Worm (Caenorhabditis elegans) whole organism, mixed stage, embryonic: ENCODE results near the gene fbxa-143.
A peak's percentile ranks its signal among the peaks of the same experiment; 100 is the strongest.

Experiments used
- M03D4.4 ChIP-seq: sonication (generic microtip); optimal IDR thresholded peaks from 2 replicates; lab custom pipeline; 2017; ENCODE audit warnings: mild to moderate bottlenecking, missing genetic modification characterization, missing compliant biosample characterization
- bed-3 ChIP-seq: fragments of 200-800 bp; sonication (Bioruptor generic); optimal IDR thresholded peaks from 3 replicates; lab custom pipeline; 2018; ENCODE audit warnings: mild to moderate bottlenecking, missing genetic modification characterization, moderate library complexity, missing compliant biosample characterization
- blmp-1 ChIP-seq: fragments of 150-350 bp; optimal IDR thresholded peaks from 2 replicates; lab custom pipeline; 2014; ENCODE audit warnings: missing biosample characterization, missing genetic modification characterization
- ceh-39 ChIP-seq: fragments of 150-350 bp; optimal IDR thresholded peaks from 2 replicates; lab custom pipeline; 2014; ENCODE audit warnings: missing biosample characterization, missing genetic modification characterization
- ceh-43 ChIP-seq: fragments of 200-800 bp; sonication (Bioruptor generic); optimal IDR thresholded peaks from 2 replicates; lab custom pipeline; 2018; ENCODE audit warnings: mild to moderate bottlenecking, missing genetic modification characterization, moderate library complexity, missing compliant biosample characterization
- ceh-83 ChIP-seq: fragments of 200-800 bp; sonication (Bioruptor generic); optimal IDR thresholded peaks from 2 replicates; lab custom pipeline; 2018; ENCODE audit warnings: mild to moderate bottlenecking, missing genetic modification characterization, missing compliant biosample characterization
- ces-1 ChIP-seq: fragments of 150-350 bp; optimal IDR thresholded peaks from 2 replicates; lab custom pipeline; 2014; ENCODE audit warnings: missing biosample characterization, missing genetic modification reagents, missing genetic modification characterization
- cnd-1 ChIP-seq: fragments of 200-800 bp; sonication (Bioruptor generic); optimal IDR thresholded peaks from 2 replicates; lab custom pipeline; 2018; ENCODE audit warnings: mild to moderate bottlenecking, missing genetic modification characterization, missing compliant biosample characterization
- drap-1 ChIP-seq: fragments of 200-800 bp; sonication (Bioruptor generic); optimal IDR thresholded peaks from 3 replicates; lab custom pipeline; 2018; ENCODE audit warnings: mild to moderate bottlenecking, missing genetic modification characterization, missing compliant biosample characterization
- elt-1 ChIP-seq: sonication (generic microtip); optimal IDR thresholded peaks from 2 replicates; lab custom pipeline; 2017; ENCODE audit warnings: missing genetic modification characterization, mild to moderate bottlenecking, missing compliant biosample characterization, antibody characterized with exemption, moderate library complexity, borderline replicate concordance; ENCODE audit not compliant: insufficient read depth
- elt-3 ChIP-seq: fragments of 150-350 bp; optimal IDR thresholded peaks from 2 replicates; lab custom pipeline; 2014; ENCODE audit warnings: missing biosample characterization, missing genetic modification characterization
- flh-1 ChIP-seq: fragments of 200-800 bp; sonication (Bioruptor generic); optimal IDR thresholded peaks from 2 replicates; lab custom pipeline; 2018; ENCODE audit warnings: mild to moderate bottlenecking, missing genetic modification characterization, moderate library complexity, missing compliant biosample characterization
- ham-2 ChIP-seq: fragments of 200-800 bp; sonication (Bioruptor generic); optimal IDR thresholded peaks from 2 replicates; lab custom pipeline; 2018; ENCODE audit warnings: mild to moderate bottlenecking, missing genetic modification characterization, missing compliant biosample characterization
- hlh-1 ChIP-seq: fragments of 150-350 bp; optimal IDR thresholded peaks from 2 replicates; lab custom pipeline; 2014; ENCODE audit warnings: missing biosample characterization, missing genetic modification reagents, missing genetic modification characterization
- lin-13 ChIP-seq: fragments of 150-350 bp; optimal IDR thresholded peaks from 2 replicates; lab custom pipeline; 2014; ENCODE audit warnings: missing biosample characterization, missing genetic modification characterization
- lin-32 ChIP-seq: fragments of 200-800 bp; sonication (Bioruptor generic); optimal IDR thresholded peaks from 2 replicates; lab custom pipeline; 2018; ENCODE audit warnings: mild to moderate bottlenecking, missing genetic modification characterization, missing compliant biosample characterization
- lsy-2 ChIP-seq: fragments of 150-350 bp; optimal IDR thresholded peaks from 2 replicates; lab custom pipeline; 2014; ENCODE audit warnings: missing biosample characterization, missing genetic modification characterization
- mab-5 ChIP-seq: fragments of 150-350 bp; optimal IDR thresholded peaks from 2 replicates; lab custom pipeline; 2014; ENCODE audit warnings: missing biosample characterization, missing genetic modification characterization
- mls-2 ChIP-seq: sonication (generic microtip); optimal IDR thresholded peaks from 2 replicates; lab custom pipeline; 2016; ENCODE audit warnings: mild to moderate bottlenecking, missing genetic modification characterization, moderate library complexity, missing compliant biosample characterization
- nhr-12 ChIP-seq: fragments of 150-350 bp; optimal IDR thresholded peaks from 2 replicates; lab custom pipeline; 2014; ENCODE audit warnings: missing biosample characterization, missing genetic modification characterization
- nhr-2 ChIP-seq: fragments of 150-350 bp; optimal IDR thresholded peaks from 2 replicates; lab custom pipeline; 2014; ENCODE audit warnings: missing biosample characterization, missing genetic modification characterization
- nhr-237 ChIP-seq: fragments of 150-350 bp; optimal IDR thresholded peaks from 2 replicates; lab custom pipeline; 2014; ENCODE audit warnings: missing biosample characterization, missing genetic modification characterization
- nhr-28 ChIP-seq: fragments of 150-350 bp; optimal IDR thresholded peaks from 2 replicates; lab custom pipeline; 2014; ENCODE audit warnings: missing biosample characterization, missing genetic modification characterization
- nhr-76 ChIP-seq: sonication (generic microtip); optimal IDR thresholded peaks from 2 replicates; lab custom pipeline; 2017; ENCODE audit warnings: missing biosample characterization, missing genetic modification characterization
- pha-4 ChIP-seq: fragments of 150-350 bp; optimal IDR thresholded peaks from 2 replicates; lab custom pipeline; 2018; ENCODE audit warnings: missing biosample characterization, missing genetic modification reagents, missing genetic modification characterization
- snpc-4 ChIP-seq: fragments of 150-350 bp; optimal IDR thresholded peaks from 2 replicates; lab custom pipeline; 2014; ENCODE audit warnings: missing biosample characterization, missing genetic modification characterization
- sptf-1 ChIP-seq: sonication (generic microtip); optimal IDR thresholded peaks from 2 replicates; lab custom pipeline; 2017; ENCODE audit warnings: mild to moderate bottlenecking, missing genetic modification characterization, moderate library complexity, missing compliant biosample characterization
- tbx-8 ChIP-seq: fragments of 200-800 bp; sonication (Bioruptor generic); optimal IDR thresholded peaks from 2 replicates; lab custom pipeline; 2018; ENCODE audit warnings: mild to moderate bottlenecking, missing genetic modification characterization, moderate library complexity, missing compliant biosample characterization
- unc-120 ChIP-seq: sonication (generic microtip); optimal IDR thresholded peaks from 2 replicates; lab custom pipeline; 2017; ENCODE audit warnings: missing genetic modification characterization, missing compliant biosample characterization; ENCODE audit not compliant: poor library complexity, severe bottlenecking
- unc-39 ChIP-seq: fragments of 150-350 bp; optimal IDR thresholded peaks from 2 replicates; lab custom pipeline; 2014; ENCODE audit warnings: missing biosample characterization, missing genetic modification characterization
- zip-8 ChIP-seq: fragments of 150-350 bp; optimal IDR thresholded peaks from 2 replicates; lab custom pipeline; 2014; ENCODE audit warnings: missing biosample characterization, missing genetic modification characterization
- ztf-11 ChIP-seq: fragments of 150-350 bp; optimal IDR thresholded peaks from 2 replicates; lab custom pipeline; 2014; ENCODE audit warnings: missing biosample characterization, missing genetic modification characterization

fbxa-143 gene

ce11 chrV:16099441-16099840 lies 27.9 kb downstream of the fbxa-143 start, which contains the start of gene str-7:
Gene str-7 (minus strand): TSS chrV:16099541.
- TF ChIP-seq unc-39 (tag; lab: Kevin White, UChicago) (no peak), nhr-12 (no peak), pha-4 (tag; lab: Kevin White, UChicago) (no peak), ham-2 (GFP tag; lab: Kevin White, UChicago) (no peak), ces-1 (no peak), tbx-8 (GFP tag; lab: Kevin White, UChicago) (no peak), nhr-237 (no peak), nhr-28 (tag; lab: Kevin White, UChicago) (no peak), lin-32 (no peak), sptf-1 (tag; lab: Kevin White, UChicago) (no peak), M03D4.4 (tag; lab: Kevin White, UChicago) (no peak), bed-3 (no peak), elt-3 (tag; lab: Kevin White, UChicago) (no peak), nhr-76 (tag; lab: Kevin White, UChicago) (no peak), mab-5 (tag; lab: Kevin White, UChicago) (no peak), elt-1 (no peak), lsy-2 (tag; lab: Kevin White, UChicago) (no peak)

ce11 chrV:16094862-16095261 lies 32.4 kb downstream of the fbxa-143 start:
- TF ChIP-seq pha-4 (tag; lab: Kevin White, UChicago) (no peak), hlh-1 (tag; lab: Kevin White, UChicago) (no peak), cnd-1 (peak; percentile 64), zip-8 (tag; lab: Kevin White, UChicago) (peak; percentile 5)

ce11 chrV:16094284-16094683 lies 33.0 kb downstream of the fbxa-143 start, which contains the start of gene F22B8.7:
Gene F22B8.7 (plus strand): TSS chrV:16094584.
- TF ChIP-seq elt-3 (tag; lab: Kevin White, UChicago) (no peak), lin-32 (no peak), drap-1 (GFP tag; lab: Kevin White, UChicago) (no peak), snpc-4 (no peak), ham-2 (GFP tag; lab: Kevin White, UChicago) (no peak), nhr-2 (no peak), elt-1 (no peak), nhr-28 (tag; lab: Kevin White, UChicago) (no peak), pha-4 (tag; lab: Kevin White, UChicago) (no peak), unc-39 (tag; lab: Kevin White, UChicago) (no peak), ceh-83 (GFP tag; lab: Kevin White, UChicago) (no peak), mls-2 (tag; lab: Kevin White, UChicago) (no peak), tbx-8 (GFP tag; lab: Kevin White, UChicago) (no peak), ztf-11 (tag; lab: Kevin White, UChicago) (no peak)

DNA sequence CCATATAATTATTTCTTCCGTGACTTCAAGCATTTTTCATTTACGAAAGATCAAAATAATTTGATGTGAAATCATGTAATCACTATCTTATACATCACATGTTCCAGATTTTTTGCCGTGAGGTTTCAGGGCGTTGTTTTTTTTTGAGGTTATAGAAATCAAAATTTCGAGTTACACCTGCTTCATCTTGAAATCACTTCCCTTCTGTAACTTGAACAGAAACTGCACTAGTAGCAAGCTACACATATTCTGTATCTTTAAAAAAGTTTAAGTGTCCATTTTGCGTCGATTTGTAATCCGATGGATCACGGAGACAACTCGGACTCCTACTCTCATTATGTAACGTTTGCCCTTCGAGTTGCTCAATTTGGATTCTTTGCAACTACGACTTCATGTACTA lies 36.6 kb downstream of the fbxa-143 start, which contains the start of gene F22B8.3:
F22B8.3 (plus strand) TSS at position 301 of the 400 bp plus-strand sequence.
- TF ChIP-seq mls-2 (tag; lab: Kevin White, UChicago): no peak
- no peak for TF ChIP-seq ztf-11 (tag; lab: Kevin White, UChicago)
- no peak for TF ChIP-seq lin-13 (tag; lab: Kevin White, UChicago)

DNA sequence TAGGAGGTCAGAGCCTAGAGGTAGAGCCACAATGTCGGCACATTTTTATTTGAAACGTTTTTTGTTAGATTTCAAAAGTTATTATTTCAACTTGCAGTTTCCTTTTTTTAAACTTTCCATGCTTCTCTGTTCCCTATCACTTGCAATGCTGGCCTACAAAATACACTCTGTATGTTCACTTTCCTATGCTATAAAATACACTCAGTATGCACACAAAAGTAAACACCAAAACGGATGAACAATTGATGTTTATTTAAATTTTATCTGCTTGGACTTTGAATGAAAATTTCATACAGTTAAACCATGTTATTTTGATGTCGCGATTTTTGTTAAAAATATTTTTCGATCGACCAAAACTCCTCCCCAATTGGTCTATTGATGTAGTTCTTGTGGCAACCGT lies 46.6 kb downstream of the fbxa-143 start:
- no peak for TF ChIP-seq elt-3 (tag; lab: Kevin White, UChicago)
- no peak for TF ChIP-seq ham-2 (GFP tag; lab: Kevin White, UChicago)
- no peak for TF ChIP-seq ceh-43 (GFP tag; lab: Kevin White, UChicago)
- no peak for TF ChIP-seq cnd-1
- TF ChIP-seq hlh-1 (tag; lab: Kevin White, UChicago): no peak
- TF ChIP-seq ceh-39 (tag; lab: Kevin White, UChicago): no peak
- TF ChIP-seq zip-8 (tag; lab: Kevin White, UChicago): no peak

DNA sequence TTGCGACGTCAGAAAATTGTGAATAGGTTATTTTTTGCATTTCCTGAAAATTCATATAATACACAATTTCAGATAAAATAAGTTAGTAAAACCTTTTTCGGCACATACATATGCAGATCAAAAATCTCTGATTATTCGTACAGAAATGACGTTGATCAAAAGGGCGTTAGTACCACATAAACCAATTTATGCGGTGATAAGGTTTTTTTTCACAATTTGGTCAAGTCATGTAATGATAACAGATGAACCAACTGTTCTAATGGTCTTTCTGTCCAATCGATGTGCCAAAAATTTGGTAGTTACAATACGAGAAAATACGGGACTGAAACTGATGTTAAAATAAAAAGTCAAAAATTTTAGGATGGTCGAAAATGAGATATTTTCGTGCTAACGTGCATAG lies 47.3 kb downstream of the fbxa-143 start:
- TF ChIP-seq unc-120 (tag; lab: Kevin White, UChicago) (no peak), bed-3 (no peak), nhr-237 (no peak), cnd-1 (no peak), ceh-83 (GFP tag; lab: Kevin White, UChicago) (no peak), ces-1 (no peak), drap-1 (GFP tag; lab: Kevin White, UChicago) (no peak), nhr-76 (tag; lab: Kevin White, UChicago) (no peak), snpc-4 (no peak), ceh-43 (GFP tag; lab: Kevin White, UChicago) (no peak), lsy-2 (tag; lab: Kevin White, UChicago) (no peak), zip-8 (tag; lab: Kevin White, UChicago) (no peak), M03D4.4 (tag; lab: Kevin White, UChicago) (no peak), blmp-1 (tag; lab: Kevin White, UChicago) (no peak), tbx-8 (GFP tag; lab: Kevin White, UChicago) (no peak), flh-1 (GFP tag; lab: Kevin White, UChicago) (no peak), lin-32 (no peak)
